Worm (Caenorhabditis elegans) whole organism, young adult: ENCODE measurements around the gene C11E4.7.

Experiments
- B0261.1 ChIP-seq: sonication (generic microtip); optimal IDR thresholded peaks from 2 replicates; lab custom pipeline; 2016; ENCODE audit warnings: mild to moderate bottlenecking, missing genetic modification characterization, moderate library complexity, missing compliant biosample characterization
- F10E7.11 ChIP-seq: sonication (generic microtip); optimal IDR thresholded peaks from 2 replicates; lab custom pipeline; 2017; ENCODE audit warnings: mild to moderate bottlenecking, missing genetic modification characterization, moderate library complexity, missing compliant biosample characterization
- F22D6.2 ChIP-seq: sonication (generic microtip); optimal IDR thresholded peaks from 2 replicates; lab custom pipeline; 2016; ENCODE audit warnings: mild to moderate bottlenecking, missing genetic modification characterization, missing compliant biosample characterization
- F23B12.7 ChIP-seq: sonication (generic microtip); optimal IDR thresholded peaks from 2 replicates; lab custom pipeline; 2017; ENCODE audit warnings: missing genetic modification characterization, mild to moderate bottlenecking, missing compliant biosample characterization, antibody characterized with exemption, moderate library complexity; ENCODE audit not compliant: insufficient read depth
- F37B4.10 ChIP-seq: fragments of 200-800 bp; sonication (Bioruptor generic); IDR thresholded peaks from 2 replicates; pipeline ENCODE4 v1.3.6; 2022; ENCODE audit warnings: missing genetic modification characterization, missing compliant biosample characterization
- F49E8.2 ChIP-seq: sonication (generic microtip); optimal IDR thresholded peaks from 3 replicates; lab custom pipeline; 2017; ENCODE audit warnings: missing genetic modification characterization, mild to moderate bottlenecking, missing compliant biosample characterization, antibody characterized with exemption, moderate library complexity; ENCODE audit not compliant: insufficient read depth
- F57A8.1 ChIP-seq: fragments of 200-800 bp; sonication (Bioruptor generic); optimal IDR thresholded peaks from 2 replicates; lab custom pipeline; 2018; ENCODE audit warnings: mild to moderate bottlenecking, missing genetic modification characterization, moderate library complexity, missing compliant biosample characterization
- F57C9.4 ChIP-seq: sonication (generic microtip); optimal IDR thresholded peaks from 2 replicates; lab custom pipeline; 2017; ENCODE audit warnings: mild to moderate bottlenecking, missing genetic modification characterization, missing compliant biosample characterization
- K12H6.12 ChIP-seq: fragments of 200-800 bp; sonication (Bioruptor generic); optimal IDR thresholded peaks from 2 replicates; lab custom pipeline; 2018; ENCODE audit warnings: mild to moderate bottlenecking, missing genetic modification characterization, missing compliant biosample characterization
- Y53F4B.3 ChIP-seq: fragments of 200-800 bp; sonication (Bioruptor generic); IDR thresholded peaks from 2 replicates; pipeline ENCODE4 v1.3.6; 2022; ENCODE audit warnings: missing genetic modification reagents, missing genetic modification characterization, missing compliant biosample characterization
- Y79H2A.3 ChIP-seq: fragments of 200-800 bp; sonication (Bioruptor generic); conservative IDR thresholded peaks from 2 replicates; pipeline ENCODE4 v1.3.6; 2022; ENCODE audit warnings: missing genetic modification reagents, missing genetic modification characterization, missing compliant biosample characterization
- ZK185.1 ChIP-seq: sonication (generic microtip); optimal IDR thresholded peaks from 2 replicates; lab custom pipeline; 2016; ENCODE audit warnings: mild to moderate bottlenecking, missing genetic modification characterization, missing compliant biosample characterization; ENCODE audit not compliant: poor library complexity, severe bottlenecking
- akir-1 ChIP-seq: fragments of 200-800 bp; sonication (Bioruptor generic); optimal IDR thresholded peaks from 2 replicates; lab custom pipeline; 2018; ENCODE audit warnings: mild to moderate bottlenecking, missing genetic modification characterization, moderate library complexity, missing compliant biosample characterization
- aptf-2 ChIP-seq: fragments of 200-800 bp; sonication (Bioruptor generic); conservative IDR thresholded peaks from 2 replicates; pipeline ENCODE4 v1.3.6; 2022; ENCODE audit warnings: missing genetic modification reagents, missing genetic modification characterization, missing compliant biosample characterization
- aptf-3 ChIP-seq: fragments of 200-800 bp; sonication (Bioruptor generic); IDR thresholded peaks from 2 replicates; pipeline ENCODE4 v1.3.6; 2022; ENCODE audit warnings: missing genetic modification characterization, missing compliant biosample characterization
- athp-1 ChIP-seq: sonication (generic microtip); optimal IDR thresholded peaks from 2 replicates; lab custom pipeline; 2017; ENCODE audit warnings: mild to moderate bottlenecking, missing genetic modification characterization, missing compliant biosample characterization
- bed-1 ChIP-seq: fragments of 200-800 bp; sonication (Bioruptor generic); IDR thresholded peaks from 2 replicates; pipeline ENCODE4 v1.3.6; 2022; ENCODE audit warnings: missing genetic modification reagents, missing genetic modification characterization, missing compliant biosample characterization
- bed-2 ChIP-seq: fragments of 200-800 bp; sonication (Bioruptor generic); IDR thresholded peaks from 2 replicates; pipeline ENCODE4 v1.3.6; 2022; ENCODE audit warnings: missing genetic modification reagents, missing genetic modification characterization, missing compliant biosample characterization
- ccch-3 ChIP-seq: fragments of 200-800 bp; sonication (Bioruptor generic); optimal IDR thresholded peaks from 2 replicates; lab custom pipeline; 2018; ENCODE audit warnings: mild to moderate bottlenecking, missing genetic modification characterization, missing compliant biosample characterization
- cebp-1 ChIP-seq, 2 experiments: fragments of 200-800 bp in 1 of 2; sonication (Bioruptor generic) in 1 of 2; sonication (generic microtip) in 1 of 2; IDR thresholded peaks in 1 of 2; optimal IDR thresholded peaks in 1 of 2; 2 replicates each; pipeline versions ENCODE4 v1.3.6 to Lab custom; 2017 to 2022; ENCODE audit warnings: missing compliant biosample characterization in 2 of 2, missing genetic modification characterization in 2 of 2, mild to moderate bottlenecking in 1 of 2, missing genetic modification reagents in 1 of 2, moderate library complexity in 1 of 2
- cebp-2 ChIP-seq: fragments of 200-800 bp; sonication (Bioruptor generic); IDR thresholded peaks from 2 replicates; pipeline ENCODE4 v1.3.6; 2022; ENCODE audit warnings: missing genetic modification characterization, missing compliant biosample characterization
- ceh-40 ChIP-seq: fragments of 200-800 bp; sonication (Bioruptor generic); IDR thresholded peaks from 2 replicates; pipeline ENCODE4 v1.3.6; 2022; ENCODE audit warnings: missing genetic modification characterization, missing compliant biosample characterization
- ceh-79 ChIP-seq: sonication (generic microtip); optimal IDR thresholded peaks from 2 replicates; lab custom pipeline; 2017; ENCODE audit warnings: mild to moderate bottlenecking, missing genetic modification characterization, missing compliant biosample characterization
- him-1 ChIP-seq: sonication (generic microtip); optimal IDR thresholded peaks from 2 replicates; lab custom pipeline; 2016; ENCODE audit warnings: missing genotype, missing genetic modification reagents, missing genetic modification characterization, missing compliant biosample characterization
- hlh-12 ChIP-seq: sonication (generic microtip); optimal IDR thresholded peaks from 2 replicates; lab custom pipeline; 2016; ENCODE audit warnings: missing genetic modification characterization, missing compliant biosample characterization
- let-526 ChIP-seq: fragments of 200-800 bp; sonication (Bioruptor generic); IDR thresholded peaks from 2 replicates; pipeline ENCODE4 v1.3.6; 2022; ENCODE audit warnings: missing genetic modification reagents, missing genetic modification characterization, missing compliant biosample characterization
- lin-26 ChIP-seq: fragments of 200-800 bp; sonication (Bioruptor generic); IDR thresholded peaks from 2 replicates; pipeline ENCODE4 v1.3.6; 2022; ENCODE audit warnings: missing genetic modification reagents, missing genetic modification characterization, missing compliant biosample characterization
- lin-40 ChIP-seq: sonication (generic microtip); optimal IDR thresholded peaks from 2 replicates; lab custom pipeline; 2016; ENCODE audit warnings: missing genetic modification characterization, mild to moderate bottlenecking, missing compliant biosample characterization, missing genotype, missing genetic modification reagents
- lir-1 ChIP-seq: fragments of 200-800 bp; sonication (Bioruptor generic); conservative IDR thresholded peaks from 2 replicates; pipeline ENCODE4 v1.3.6; 2022; ENCODE audit warnings: missing genetic modification reagents, missing genetic modification characterization, missing compliant biosample characterization
- madf-8 ChIP-seq: fragments of 200-800 bp; sonication (Bioruptor generic); conservative IDR thresholded peaks from 2 replicates; pipeline ENCODE4 v1.3.6; 2022; ENCODE audit warnings: missing genetic modification reagents, missing genetic modification characterization, missing compliant biosample characterization
- mel-28 ChIP-seq: sonication (generic microtip); optimal IDR thresholded peaks from 2 replicates; lab custom pipeline; 2016; ENCODE audit warnings: borderline replicate concordance, mild to moderate bottlenecking, missing genetic modification characterization, missing compliant biosample characterization
- nfya-1 ChIP-seq: sonication (generic microtip); optimal IDR thresholded peaks from 2 replicates; lab custom pipeline; 2017; ENCODE audit warnings: antibody characterized with exemption, missing compliant biosample characterization, missing genetic modification characterization, borderline replicate concordance; ENCODE audit not compliant: insufficient read depth
- nhr-27 ChIP-seq: fragments of 200-800 bp; sonication (Bioruptor generic); optimal IDR thresholded peaks from 2 replicates; lab custom pipeline; 2018; ENCODE audit warnings: mild to moderate bottlenecking, missing genetic modification characterization, moderate library complexity, missing compliant biosample characterization
- pbrm-1 ChIP-seq: fragments of 200-800 bp; sonication (Bioruptor generic); IDR thresholded peaks from 2 replicates; pipeline ENCODE4 v1.3.6; 2022; ENCODE audit warnings: missing genetic modification reagents, missing genetic modification characterization, missing compliant biosample characterization
- rec-8 ChIP-seq, 2 experiments: sonication (generic microtip); optimal IDR thresholded peaks; 2 replicates each; lab custom pipeline; 2016; ENCODE audit warnings: mild to moderate bottlenecking in 2 of 2, missing genetic modification characterization in 2 of 2, missing genetic modification reagents in 2 of 2, missing genotype in 2 of 2, missing biosample characterization in 1 of 2, missing compliant biosample characterization in 1 of 2, moderate library complexity in 1 of 2
- sea-2 ChIP-seq: fragments of 200-800 bp; sonication (Bioruptor generic); IDR thresholded peaks from 2 replicates; pipeline ENCODE4 v1.3.6; 2022; ENCODE audit warnings: missing genetic modification characterization, missing compliant biosample characterization
- snpc-1.1 ChIP-seq: sonication (generic microtip); optimal IDR thresholded peaks from 2 replicates; lab custom pipeline; 2017; ENCODE audit warnings: missing genetic modification characterization, mild to moderate bottlenecking, missing compliant biosample characterization, antibody characterized with exemption, moderate library complexity, missing genotype, missing genetic modification reagents; ENCODE audit not compliant: insufficient read depth
- snpc-3.4 ChIP-seq: sonication (generic microtip); optimal IDR thresholded peaks from 2 replicates; lab custom pipeline; 2017; ENCODE audit warnings: missing genetic modification characterization, mild to moderate bottlenecking, missing compliant biosample characterization, antibody characterized with exemption, moderate library complexity, missing genotype, missing genetic modification reagents
- snpc-4 ChIP-seq, 5 experiments: fragments of 150-350 bp in 1 of 5; sonication (generic microtip) in 4 of 5; optimal IDR thresholded peaks; 2 replicates each; lab custom pipeline; 2014 to 2018; ENCODE audit warnings: missing genetic modification characterization in 5 of 5, missing biosample characterization in 3 of 5, antibody characterized with exemption in 2 of 5, mild to moderate bottlenecking in 2 of 5, missing compliant biosample characterization in 2 of 5, missing genotype in 2 of 5, moderate library complexity in 2 of 5, missing genetic modification reagents in 1 of 5
- tbp1 ChIP-seq: fragments of 200-800 bp; sonication (Bioruptor generic); optimal IDR thresholded peaks from 2 replicates; lab custom pipeline; 2018; ENCODE audit warnings: mild to moderate bottlenecking, missing genetic modification characterization, missing compliant biosample characterization
- xnd-1 ChIP-seq: sonication (generic microtip); optimal IDR thresholded peaks from 2 replicates; lab custom pipeline; 2016; ENCODE audit warnings: missing genotype, missing genetic modification reagents, missing genetic modification characterization, missing compliant biosample characterization
- zfh-2 ChIP-seq: fragments of 200-800 bp; sonication (Bioruptor generic); conservative IDR thresholded peaks from 2 replicates; pipeline ENCODE4 v1.3.6; 2022; ENCODE audit warnings: missing genetic modification reagents, missing genetic modification characterization, missing compliant biosample characterization
- ztf-26 ChIP-seq: sonication (generic microtip); optimal IDR thresholded peaks from 2 replicates; lab custom pipeline; 2017; ENCODE audit warnings: missing genetic modification characterization, missing compliant biosample characterization
- ztf-28 ChIP-seq: fragments of 200-800 bp; sonication (Bioruptor generic); IDR thresholded peaks from 2 replicates; pipeline ENCODE4 v1.3.6; 2022; ENCODE audit warnings: missing genetic modification reagents, missing genetic modification characterization, missing compliant biosample characterization
- ztf-3 ChIP-seq: fragments of 200-800 bp; sonication (Bioruptor generic); optimal IDR thresholded peaks from 2 replicates; lab custom pipeline; 2018; ENCODE audit warnings: mild to moderate bottlenecking, missing genetic modification characterization, missing compliant biosample characterization
- ztf-6 ChIP-seq: fragments of 200-800 bp; sonication (Bioruptor generic); IDR thresholded peaks from 2 replicates; pipeline ENCODE4 v1.3.6; 2022; ENCODE audit warnings: missing genetic modification reagents, missing genetic modification characterization, missing compliant biosample characterization

Gene C11E4.7

DNA sequence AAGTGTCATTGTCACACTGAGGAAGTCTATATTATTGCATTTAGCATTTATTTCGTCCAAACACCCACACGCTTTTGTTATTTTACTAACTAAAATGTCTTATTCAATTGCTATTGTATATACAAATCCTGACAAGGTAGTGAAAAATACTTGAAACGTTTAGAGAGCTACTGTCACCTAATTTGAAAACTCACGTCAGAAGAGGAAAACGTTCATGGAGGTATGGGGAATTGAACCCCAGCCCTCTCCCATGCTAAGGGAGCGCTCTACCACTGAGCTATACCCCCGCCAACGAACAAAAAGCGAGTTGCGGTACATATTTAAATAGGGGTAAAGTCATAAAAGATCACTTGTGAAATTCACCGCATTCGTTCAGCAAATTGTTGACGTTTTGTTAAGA, 5.6 kb downstream of the C11E4.7 start (continued):
- TF ChIP-seq mel-28 (no peak), snpc-1.1 (tag; lab: Kevin White, UChicago) (no peak), F57A8.1 (GFP tag; lab: Kevin White, UChicago) (no peak), zfh-2 (GFP tag; lab: Robert Waterston, UW) (no peak), sea-2 (GFP tag; lab: Robert Waterston, UW) (no peak), akir-1 (GFP tag; lab: Kevin White, UChicago) (peak; percentile 17), aptf-3 (GFP tag; lab: Robert Waterston, UW) (0 out of 2 replicates have a peak, but pooled peaks have one; percentile 48), ceh-40 (peak; percentile 66), snpc-3.4 (tag; lab: Kevin White, UChicago) (peak; percentile 83), ccch-3 (no peak), F57C9.4 (tag; lab: Kevin White, UChicago) (no peak), hlh-12 (tag; lab: Kevin White, UChicago) (peak; percentile 4), bed-2 (no peak), nfya-1 (tag; lab: Kevin White, UChicago) (no peak), ztf-6 (no peak), B0261.1 (tag; lab: Kevin White, UChicago) (peak; percentile 78), cebp-1 (GFP tag; IDR thresholded peaks at IDR 0.05; lab: Robert Waterston, UW) (0 out of 2 replicates have a peak, but pooled peaks have one; percentile 26), cebp-1 (tag; optimal IDR thresholded peaks at IDR 0.05; lab: Kevin White, UChicago) (no peak), F37B4.10 (GFP tag; lab: Robert Waterston, UW) (no peak), nhr-27 (tag; lab: Kevin White, UChicago) (peak; percentile 40), Y53F4B.3 (GFP tag; lab: Robert Waterston, UW) (no peak), aptf-2 (GFP tag; lab: Robert Waterston, UW) (0 out of 2 replicates have a peak, but pooled peaks have one; percentile 12), ztf-28 (peak; percentile 62; the same call in 1 of the 2 replicates), F49E8.2 (tag; lab: Kevin White, UChicago) (peak; percentile 12), lin-40 (tag; lab: Kevin White, UChicago) (no peak), lir-1 (GFP tag; lab: Robert Waterston, UW) (no peak), xnd-1 (tag; lab: Kevin White, UChicago) (no peak), rec-8 (tag; optimal IDR thresholded peaks at IDR 0.05; lab: Kevin White, UChicago) (peak; percentile 71 to 87), lin-26 (GFP tag; lab: Robert Waterston, UW) (peak; percentile 94), ZK185.1 (tag; lab: Kevin White, UChicago) (peak; percentile 63), tbp1 (GFP tag; lab: Kevin White, UChicago) (peak; percentile 90), Y79H2A.3 (no peak), cebp-2 (GFP tag; lab: Robert Waterston, UW) (0 out of 2 replicates have a peak, but pooled peaks have one; percentile 56), let-526 (GFP tag; lab: Robert Waterston, UW) (no peak), him-1 (tag; lab: Kevin White, UChicago) (peak; percentile 89), pbrm-1 (GFP tag; lab: Robert Waterston, UW) (peak; percentile 72), ztf-26 (tag; lab: Kevin White, UChicago) (no peak), ceh-79 (tag; lab: Kevin White, UChicago) (peak; percentile 42), bed-1 (GFP tag; lab: Robert Waterston, UW) (no peak), F22D6.2 (tag; lab: Kevin White, UChicago) (no peak), athp-1 (tag; lab: Kevin White, UChicago) (peak; percentile 29), F23B12.7 (peak; percentile 59), ztf-3 (GFP tag; lab: Kevin White, UChicago) (peak; percentile 6), K12H6.12 (peak; percentile 5), snpc-4 (GFP tag; optimal IDR thresholded peaks at IDR 0.05; lab: Kevin White, UChicago) (peak; percentile 78), snpc-4 (tag; optimal IDR thresholded peaks at IDR 0.05; lab: Kevin White, UChicago) (no peak), F10E7.11 (tag; lab: Kevin White, UChicago) (no peak), madf-8 (GFP tag; lab: Robert Waterston, UW) (no peak)
